Worm (Caenorhabditis elegans): ENCODE results near the gene ima-1.

DNA sequence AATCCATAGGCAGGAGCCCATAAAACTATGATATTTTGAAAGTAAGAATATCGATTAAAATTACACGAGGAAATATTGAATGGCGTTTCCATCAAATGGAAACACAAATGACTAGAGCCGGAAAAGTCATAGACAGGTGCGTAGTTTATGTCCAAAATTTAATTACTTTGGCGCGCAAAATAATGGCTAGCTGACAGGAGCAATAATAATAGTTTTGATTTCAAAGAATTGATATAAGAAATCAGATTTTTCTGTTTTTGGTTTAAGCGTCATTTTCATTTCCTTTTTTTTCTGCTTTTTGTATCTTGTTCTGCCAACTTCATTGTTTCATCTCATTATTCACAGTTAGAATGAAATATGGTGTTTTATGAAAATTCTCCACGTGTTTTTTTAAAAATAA lies 23.6 kb downstream of the ima-1 start, which contains the start of gene F07B10.4:
- TF ChIP-seq W03F9.2 (tag; optimal IDR thresholded peaks at IDR 0.05) (no peak), dao-5 (tag; optimal IDR thresholded peaks at IDR 0.05) (no peak)
